Worm (Caenorhabditis elegans) whole organism, L1 larva: Measurements from ENCODE around the gene K09B11.5.
A peak's percentile ranks its signal among the peaks of the same experiment; 100 is the strongest.

Source experiments
- C04F5.9 ChIP-seq: sonication (generic microtip); optimal IDR thresholded peaks from 2 replicates; lab custom pipeline; 2016; ENCODE audit warnings: missing genetic modification characterization, missing compliant biosample characterization
- C16A3.4 ChIP-seq: fragments of 150-350 bp; optimal IDR thresholded peaks from 2 replicates; lab custom pipeline; 2014; ENCODE audit warnings: missing biosample characterization, missing genetic modification characterization
- C34B4.2 ChIP-seq: sonication (generic microtip); optimal IDR thresholded peaks from 2 replicates; lab custom pipeline; 2017; ENCODE audit warnings: mild to moderate bottlenecking, missing genetic modification characterization, missing compliant biosample characterization
- Y116A8C.19 ChIP-seq: sonication (generic microtip); optimal IDR thresholded peaks from 2 replicates; lab custom pipeline; 2016; ENCODE audit warnings: missing compliant biosample characterization, missing genetic modification characterization, borderline replicate concordance
- aha-1 ChIP-seq: fragments of 150-350 bp; optimal IDR thresholded peaks from 2 replicates; lab custom pipeline; 2014; ENCODE audit warnings: missing biosample characterization, missing genetic modification characterization
- aly-2 ChIP-seq: fragments of 150-350 bp; optimal IDR thresholded peaks from 2 replicates; lab custom pipeline; 2014; ENCODE audit warnings: missing biosample characterization, missing genetic modification characterization
- blmp-1 ChIP-seq: fragments of 150-350 bp; optimal IDR thresholded peaks from 2 replicates; lab custom pipeline; 2014; ENCODE audit warnings: missing biosample characterization, missing genetic modification characterization
- ceh-63 ChIP-seq: fragments of 200-800 bp; sonication (Bioruptor generic); optimal IDR thresholded peaks from 2 replicates; lab custom pipeline; 2018; ENCODE audit warnings: mild to moderate bottlenecking, missing genetic modification characterization, missing compliant biosample characterization
- ceh-8 ChIP-seq: fragments of 200-800 bp; sonication (Bioruptor generic); optimal IDR thresholded peaks from 2 replicates; lab custom pipeline; 2018; ENCODE audit warnings: mild to moderate bottlenecking, missing genetic modification characterization, moderate library complexity, missing compliant biosample characterization
- ceh-90 ChIP-seq: sonication (generic microtip); optimal IDR thresholded peaks from 2 replicates; lab custom pipeline; 2016; ENCODE audit warnings: missing genetic modification characterization, missing compliant biosample characterization
- dpl-1 ChIP-seq, 3 experiments: fragments of 150-350 bp in 2 of 3; sonication (generic microtip) in 1 of 3; optimal IDR thresholded peaks; 2 replicates each; lab custom pipeline; 2014 to 2017; ENCODE audit warnings: missing biosample characterization in 3 of 3, missing genetic modification characterization in 3 of 3, missing genetic modification reagents in 3 of 3
- dsc-1 ChIP-seq: sonication (generic microtip); optimal IDR thresholded peaks from 2 replicates; lab custom pipeline; 2016; ENCODE audit warnings: mild to moderate bottlenecking, missing genetic modification characterization, missing compliant biosample characterization
- efl-1 ChIP-seq, 4 experiments: fragments of 150-350 bp; optimal IDR thresholded peaks in 3 of 4; peaks in 1 of 4; 1 replicate in 1 of 4; 2 replicates in 3 of 4; lab custom pipeline; 2014; ENCODE audit warnings: missing biosample characterization in 2 of 4, missing genetic modification characterization in 2 of 4, missing genetic modification reagents in 2 of 4
- efl-3 ChIP-seq: fragments of 200-800 bp; sonication (Bioruptor generic); optimal IDR thresholded peaks from 2 replicates; lab custom pipeline; 2018; ENCODE audit warnings: mild to moderate bottlenecking, missing genetic modification characterization, missing compliant biosample characterization
- egl-27 ChIP-seq, 2 experiments: fragments of 150-350 bp in 1 of 2; sonication (generic microtip); optimal IDR thresholded peaks; 3 replicates each; lab custom pipeline; 2017 to 2018; ENCODE audit warnings: missing biosample characterization in 2 of 2, missing genetic modification characterization in 2 of 2, missing genetic modification reagents in 2 of 2
- ets-5 ChIP-seq: fragments of 200-800 bp; sonication (Bioruptor generic); IDR thresholded peaks from 2 replicates; pipeline ENCODE4 v1.3.6; 2022; ENCODE audit warnings: missing genetic modification characterization, missing compliant biosample characterization
- fkh-4 ChIP-seq: sonication (generic microtip); optimal IDR thresholded peaks from 2 replicates; lab custom pipeline; 2016; ENCODE audit warnings: missing compliant biosample characterization, missing genetic modification characterization, borderline replicate concordance
- fkh-8 ChIP-seq: sonication (generic microtip); optimal IDR thresholded peaks from 2 replicates; lab custom pipeline; 2016; ENCODE audit warnings: mild to moderate bottlenecking, missing genetic modification characterization, missing compliant biosample characterization
- grh-1 ChIP-seq: fragments of 200-800 bp; sonication (Bioruptor generic); IDR thresholded peaks from 2 replicates; pipeline ENCODE4 v1.3.6; 2022; ENCODE audit warnings: missing genetic modification reagents, missing genetic modification characterization, missing compliant biosample characterization
- hlh-4 ChIP-seq: sonication (generic microtip); optimal IDR thresholded peaks from 2 replicates; lab custom pipeline; 2016; ENCODE audit warnings: mild to moderate bottlenecking, missing genetic modification characterization, missing compliant biosample characterization
- hpl-2 ChIP-seq: fragments of 150-350 bp; optimal IDR thresholded peaks from 2 replicates; lab custom pipeline; 2014; ENCODE audit warnings: missing biosample characterization, missing genetic modification reagents, missing genetic modification characterization
- irx-1 ChIP-seq: sonication (generic microtip); optimal IDR thresholded peaks from 2 replicates; lab custom pipeline; 2016; ENCODE audit warnings: missing genetic modification characterization, missing compliant biosample characterization
- isw-1 ChIP-seq: fragments of 200-800 bp; sonication (Bioruptor generic); IDR thresholded peaks from 2 replicates; pipeline ENCODE4 v1.3.6; 2022; ENCODE audit warnings: missing genetic modification characterization, missing compliant biosample characterization
- jun-1 ChIP-seq: fragments of 150-350 bp; optimal IDR thresholded peaks from 2 replicates; lab custom pipeline; 2014; ENCODE audit warnings: missing biosample characterization, missing genetic modification reagents, missing genetic modification characterization
- lin-14 ChIP-seq: fragments of 200-800 bp; sonication (Bioruptor generic); optimal IDR thresholded peaks from 2 replicates; lab custom pipeline; 2018; ENCODE audit warnings: mild to moderate bottlenecking, missing genetic modification characterization, moderate library complexity, missing compliant biosample characterization
- lin-35 ChIP-seq, 2 experiments: fragments of 150-350 bp; optimal IDR thresholded peaks; 2 replicates each; lab custom pipeline; 2014; ENCODE audit warnings: missing biosample characterization in 2 of 2, missing genetic modification characterization in 2 of 2, missing genetic modification reagents in 2 of 2
- lir-3 ChIP-seq: sonication (generic microtip); optimal IDR thresholded peaks from 2 replicates; lab custom pipeline; 2016; ENCODE audit warnings: mild to moderate bottlenecking, missing genetic modification characterization, moderate library complexity, missing compliant biosample characterization; ENCODE audit not compliant: poor library complexity
- mab-9 ChIP-seq: fragments of 200-800 bp; sonication (Bioruptor generic); IDR thresholded peaks from 2 replicates; pipeline ENCODE4 v1.3.6; 2022; ENCODE audit warnings: missing genetic modification reagents, missing genetic modification characterization, missing compliant biosample characterization
- mef-2 ChIP-seq: fragments of 150-350 bp; optimal IDR thresholded peaks from 2 replicates; lab custom pipeline; 2014; ENCODE audit warnings: missing biosample characterization, missing genetic modification characterization
- mep-1 ChIP-seq: fragments of 150-350 bp; optimal IDR thresholded peaks from 2 replicates; lab custom pipeline; 2014; ENCODE audit warnings: missing biosample characterization, missing genetic modification characterization
- nhr-11 ChIP-seq: fragments of 150-350 bp; optimal IDR thresholded peaks from 2 replicates; lab custom pipeline; 2014; ENCODE audit warnings: missing biosample characterization, missing genetic modification characterization
- nhr-12 ChIP-seq: sonication (generic microtip); optimal IDR thresholded peaks from 2 replicates; lab custom pipeline; 2017; ENCODE audit warnings: missing biosample characterization, missing genetic modification characterization
- nhr-20 ChIP-seq: sonication (generic microtip); optimal IDR thresholded peaks from 2 replicates; lab custom pipeline; 2016; ENCODE audit warnings: mild to moderate bottlenecking, missing genetic modification characterization, missing compliant biosample characterization
- nhr-47 ChIP-seq: sonication (generic microtip); optimal IDR thresholded peaks from 2 replicates; lab custom pipeline; 2016; ENCODE audit warnings: mild to moderate bottlenecking, missing genetic modification characterization, moderate library complexity, missing compliant biosample characterization
- nhr-84 ChIP-seq: sonication (generic microtip); optimal IDR thresholded peaks from 2 replicates; lab custom pipeline; 2017; ENCODE audit warnings: missing biosample characterization, missing genetic modification characterization
- nhr-85 ChIP-seq: sonication (generic microtip); peaks from one replicate; lab custom pipeline; 2016; ENCODE audit warnings: missing genetic modification characterization, inconsistent platforms, missing compliant biosample characterization
- nhr-90 ChIP-seq: sonication (generic microtip); optimal IDR thresholded peaks from 2 replicates; lab custom pipeline; 2016; ENCODE audit warnings: mild to moderate bottlenecking, missing genetic modification characterization, missing compliant biosample characterization; ENCODE audit not compliant: poor library complexity
- pax-3 ChIP-seq: fragments of 200-800 bp; sonication (Bioruptor generic); optimal IDR thresholded peaks from 2 replicates; lab custom pipeline; 2018; ENCODE audit warnings: mild to moderate bottlenecking, missing genetic modification characterization, moderate library complexity, missing compliant biosample characterization
- skn-1 ChIP-seq: fragments of 150-350 bp; optimal IDR thresholded peaks from 2 replicates; lab custom pipeline; 2014; ENCODE audit warnings: missing biosample characterization, missing genetic modification characterization
- snpc-4 ChIP-seq: fragments of 150-350 bp; optimal IDR thresholded peaks from 2 replicates; lab custom pipeline; 2014; ENCODE audit warnings: missing biosample characterization, missing genetic modification characterization
- snu-23 ChIP-seq: sonication (generic microtip); optimal IDR thresholded peaks from 2 replicates; lab custom pipeline; 2016; ENCODE audit warnings: missing genetic modification characterization, missing compliant biosample characterization
- sox-4 ChIP-seq: sonication (generic microtip); optimal IDR thresholded peaks from 2 replicates; lab custom pipeline; 2016; ENCODE audit warnings: missing genetic modification characterization, missing compliant biosample characterization
- sptf-1 ChIP-seq: fragments of 150-350 bp; optimal IDR thresholded peaks from 2 replicates; lab custom pipeline; 2014; ENCODE audit warnings: missing biosample characterization, missing genetic modification characterization
- sup-37 ChIP-seq: fragments of 200-800 bp; sonication (Bioruptor generic); optimal IDR thresholded peaks from 2 replicates; lab custom pipeline; 2018; ENCODE audit warnings: mild to moderate bottlenecking, missing genetic modification characterization, missing compliant biosample characterization
- tbx-2 ChIP-seq: sonication (generic microtip); optimal IDR thresholded peaks from 2 replicates; lab custom pipeline; 2016; ENCODE audit warnings: missing genetic modification characterization, missing compliant biosample characterization
- tlp-1 ChIP-seq: fragments of 150-350 bp; optimal IDR thresholded peaks from 2 replicates; lab custom pipeline; 2014; ENCODE audit warnings: missing biosample characterization, missing genetic modification characterization
- unc-130 ChIP-seq: fragments of 150-350 bp; optimal IDR thresholded peaks from 2 replicates; lab custom pipeline; 2017; ENCODE audit warnings: missing biosample characterization, missing genetic modification characterization, inconsistent platforms
- unc-30 ChIP-seq: sonication (generic microtip); optimal IDR thresholded peaks from 2 replicates; lab custom pipeline; 2017; ENCODE audit warnings: missing biosample characterization, missing genetic modification characterization
- unc-62 ChIP-seq: fragments of 150-350 bp; optimal IDR thresholded peaks from 2 replicates; lab custom pipeline; 2014; ENCODE audit warnings: missing biosample characterization, missing genetic modification reagents, missing genetic modification characterization
- unc-86 ChIP-seq: sonication (generic microtip); optimal IDR thresholded peaks from 2 replicates; lab custom pipeline; 2016; ENCODE audit warnings: missing genetic modification characterization, missing compliant biosample characterization
- unc-98 ChIP-seq: fragments of 200-800 bp; sonication (Bioruptor generic); IDR thresholded peaks from 2 replicates; pipeline ENCODE4 v1.3.6; 2022; ENCODE audit warnings: missing genetic modification characterization, missing compliant biosample characterization
- xbp-1 ChIP-seq: sonication (generic microtip); optimal IDR thresholded peaks from 2 replicates; lab custom pipeline; 2016; ENCODE audit warnings: missing genetic modification characterization, missing compliant biosample characterization
- zag-1 ChIP-seq: fragments of 150-350 bp; optimal IDR thresholded peaks from 2 replicates; lab custom pipeline; 2014; ENCODE audit warnings: missing biosample characterization, missing genetic modification characterization
- ztf-4 ChIP-seq: fragments of 150-350 bp; optimal IDR thresholded peaks from 2 replicates; lab custom pipeline; 2014; ENCODE audit warnings: missing biosample characterization, missing genetic modification characterization

Gene K09B11.5

ce11 chrIV:13386043-13386442, 47.8 kb downstream of the K09B11.5 start, which contains the start of the genes Y62E10A.20, Y62E10A.23 and mdt-9:
Gene Y62E10A.20, minus strand, starts transcription at chrIV:13386091.
Gene Y62E10A.23, plus strand, starts transcription at chrIV:13386324.
Gene mdt-9, plus strand, starts transcription at chrIV:13386380.
- TF ChIP-seq dsc-1 (tag; lab: Kevin White, UChicago) = peak; percentile 78
- TF ChIP-seq efl-1 (optimal IDR thresholded peaks at IDR 0.05; lab: Kevin White, UChicago) = peak; percentile 75 to 76
- peak; percentile 70 to 97 for TF ChIP-seq efl-1 (GFP tag; optimal IDR thresholded peaks at IDR 0.05 in 1 of 2; lab: Kevin White, UChicago)
- TF ChIP-seq Y116A8C.19 = no peak
- peak; percentile 75 for TF ChIP-seq blmp-1
- peak; percentile 24 for TF ChIP-seq C04F5.9
- TF ChIP-seq mab-9 (GFP tag; lab: Robert Waterston, UW) = no peak
- no peak for TF ChIP-seq efl-3 (GFP tag; lab: Kevin White, UChicago)
- peak; percentile 64 for TF ChIP-seq jun-1
- TF ChIP-seq nhr-84 (tag; lab: Kevin White, UChicago) = no peak
- TF ChIP-seq skn-1 = peak; percentile 90
- peak; percentile 75 for TF ChIP-seq tbx-2 (tag; lab: Kevin White, UChicago)
- TF ChIP-seq grh-1 = 0 out of 2 replicates have a peak, but pooled peaks have one; percentile 32
- TF ChIP-seq nhr-12 (tag; lab: Kevin White, UChicago) = no peak
- no peak for TF ChIP-seq zag-1 (tag; lab: Kevin White, UChicago)
- TF ChIP-seq snu-23 (GFP tag; lab: Kevin White, UChicago) = peak; percentile 83
- TF ChIP-seq mep-1 = peak; percentile 67
- TF ChIP-seq snpc-4 (tag; lab: Kevin White, UChicago) = peak; percentile 28
- TF ChIP-seq ceh-63 (GFP tag; lab: Kevin White, UChicago) = no peak
- peak; percentile 76 for TF ChIP-seq lin-14 (GFP tag; lab: Kevin White, UChicago)
- peak; percentile 72 for TF ChIP-seq nhr-20
- TF ChIP-seq fkh-8 (tag; lab: Kevin White, UChicago) = peak; percentile 77
- TF ChIP-seq aha-1 = no peak
- TF ChIP-seq xbp-1 (tag; lab: Kevin White, UChicago) = peak; percentile 75
- peak; percentile 63 to 76 (median 75) for TF ChIP-seq dpl-1 (GFP tag; optimal IDR thresholded peaks at IDR 0.05; lab: Kevin White, UChicago)
- TF ChIP-seq C16A3.4 = peak; percentile 94
- TF ChIP-seq ceh-90 (tag; lab: Kevin White, UChicago) = no peak
- TF ChIP-seq sup-37 (GFP tag; lab: Kevin White, UChicago) = no peak
- TF ChIP-seq aly-2 (tag; lab: Kevin White, UChicago) = peak; percentile 42
- no peak for TF ChIP-seq egl-27 (tag; optimal IDR thresholded peaks at IDR 0.05; lab: Kevin White, UChicago)
- TF ChIP-seq nhr-85 = peak; percentile 78
- TF ChIP-seq C34B4.2 (tag; lab: Kevin White, UChicago) = no peak
- no peak for TF ChIP-seq ets-5 (GFP tag; lab: Robert Waterston, UW)
- TF ChIP-seq unc-62 (GFP tag; lab: Kevin White, UChicago) = no peak
- peak; percentile 47 for TF ChIP-seq hpl-2 (GFP tag; lab: Kevin White, UChicago)
- peak; percentile 59 for TF ChIP-seq isw-1 (GFP tag; lab: Robert Waterston, UW)
- no peak for TF ChIP-seq sptf-1
- TF ChIP-seq mef-2 (tag; lab: Kevin White, UChicago) = no peak
- no peak for TF ChIP-seq unc-30 (tag; lab: Kevin White, UChicago)
- no peak for TF ChIP-seq ceh-8 (GFP tag; lab: Kevin White, UChicago)
- peak; percentile 65 for TF ChIP-seq nhr-90 (tag; lab: Kevin White, UChicago)
- TF ChIP-seq unc-130 (tag; lab: Kevin White, UChicago) = peak; percentile 90
- TF ChIP-seq sox-4 (tag; lab: Kevin White, UChicago) = peak; percentile 18
- no peak for TF ChIP-seq unc-98 (GFP tag; lab: Robert Waterston, UW)
- TF ChIP-seq nhr-11 (tag; lab: Kevin White, UChicago) = no peak
- TF ChIP-seq nhr-47 = peak; percentile 84
- peak; percentile 65 for TF ChIP-seq lir-3
- no peak for TF ChIP-seq hlh-4 (tag; lab: Kevin White, UChicago)
- peak; percentile 78 to 87 for TF ChIP-seq lin-35 (GFP tag; optimal IDR thresholded peaks at IDR 0.05; lab: Kevin White, UChicago)
- TF ChIP-seq tlp-1 (tag; lab: Kevin White, UChicago) = no peak
- no peak for TF ChIP-seq ztf-4 (tag; lab: Kevin White, UChicago)
- TF ChIP-seq unc-86 (tag; lab: Kevin White, UChicago) = peak; percentile 69
- TF ChIP-seq irx-1 = peak; percentile 54
- peak; percentile 31 for TF ChIP-seq pax-3 (tag; lab: Kevin White, UChicago)
- no peak for TF ChIP-seq fkh-4 (tag; lab: Kevin White, UChicago)
